Worm (Caenorhabditis elegans) whole organism, young adult: Measurements from ENCODE around the gene klp-13.

Source experiments
- Y56A3A.18 ChIP-seq: fragments of 200-800 bp; sonication (Bioruptor generic); IDR thresholded peaks from 2 replicates; pipeline ENCODE4 v1.3.6; 2022; ENCODE audit warnings: missing genetic modification reagents, missing genetic modification characterization, missing compliant biosample characterization
- attf-3 ChIP-seq: fragments of 200-800 bp; sonication (Bioruptor generic); conservative IDR thresholded peaks from 2 replicates; pipeline ENCODE4 v1.3.6; 2022; ENCODE audit warnings: missing genetic modification reagents, missing genetic modification characterization, missing compliant biosample characterization
- attf-5 ChIP-seq: fragments of 200-800 bp; sonication (Bioruptor generic); optimal IDR thresholded peaks from 2 replicates; lab custom pipeline; 2018; ENCODE audit warnings: mild to moderate bottlenecking, missing genetic modification characterization, missing compliant biosample characterization
- lin-26 ChIP-seq: fragments of 200-800 bp; sonication (Bioruptor generic); IDR thresholded peaks from 2 replicates; pipeline ENCODE4 v1.3.6; 2022; ENCODE audit warnings: missing genetic modification reagents, missing genetic modification characterization, missing compliant biosample characterization
- lin-40 ChIP-seq: sonication (generic microtip); optimal IDR thresholded peaks from 2 replicates; lab custom pipeline; 2016; ENCODE audit warnings: missing genetic modification characterization, mild to moderate bottlenecking, missing compliant biosample characterization, missing genotype, missing genetic modification reagents
- rec-8 ChIP-seq, 2 experiments: sonication (generic microtip); optimal IDR thresholded peaks; 2 replicates each; lab custom pipeline; 2016; ENCODE audit warnings: mild to moderate bottlenecking in 2 of 2, missing genetic modification characterization in 2 of 2, missing genetic modification reagents in 2 of 2, missing genotype in 2 of 2, missing biosample characterization in 1 of 2, missing compliant biosample characterization in 1 of 2, moderate library complexity in 1 of 2
- snpc-4 ChIP-seq, 5 experiments: fragments of 150-350 bp in 1 of 5; sonication (generic microtip) in 4 of 5; optimal IDR thresholded peaks; 2 replicates each; lab custom pipeline; 2014 to 2018; ENCODE audit warnings: missing genetic modification characterization in 5 of 5, missing biosample characterization in 3 of 5, antibody characterized with exemption in 2 of 5, mild to moderate bottlenecking in 2 of 5, missing compliant biosample characterization in 2 of 5, missing genotype in 2 of 5, moderate library complexity in 2 of 5, missing genetic modification reagents in 1 of 5
- tbp1 ChIP-seq: fragments of 200-800 bp; sonication (Bioruptor generic); optimal IDR thresholded peaks from 2 replicates; lab custom pipeline; 2018; ENCODE audit warnings: mild to moderate bottlenecking, missing genetic modification characterization, missing compliant biosample characterization
- tbx-9 ChIP-seq: sonication (generic microtip); optimal IDR thresholded peaks from 2 replicates; lab custom pipeline; 2016; ENCODE audit warnings: borderline replicate concordance, missing genetic modification characterization, inconsistent platforms, missing compliant biosample characterization

DNA sequence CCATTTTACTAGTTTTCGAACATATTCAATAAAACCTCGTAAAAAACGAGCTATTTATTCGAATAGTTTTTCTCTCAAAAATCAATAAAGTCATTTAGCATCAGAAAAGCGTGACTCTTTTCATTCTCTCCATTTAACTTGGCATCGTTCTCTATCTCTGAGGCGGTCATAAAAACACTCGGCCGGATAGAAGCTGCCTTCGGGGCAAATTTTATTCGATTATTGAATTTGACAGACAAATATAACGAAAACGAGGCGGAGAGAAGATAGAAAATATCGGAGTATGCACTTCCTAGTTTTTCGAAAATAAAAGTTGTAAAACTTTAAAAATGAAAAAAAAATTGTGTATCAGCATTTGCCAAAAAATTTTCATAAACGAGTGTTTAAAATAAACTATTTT is 9.6 kb upstream of the klp-13 start:
- TF ChIP-seq attf-5: no peak
- TF ChIP-seq snpc-4 (GFP tag; optimal IDR thresholded peaks at IDR 0.05; lab: Kevin White, UChicago): no peak
- no peak for TF ChIP-seq snpc-4 (tag; optimal IDR thresholded peaks at IDR 0.05; lab: Kevin White, UChicago)
- TF ChIP-seq lin-40 (tag; lab: Kevin White, UChicago): no peak
- no peak for TF ChIP-seq Y56A3A.18 (GFP tag; lab: Robert Waterston, UW)
- TF ChIP-seq lin-26 (GFP tag; lab: Robert Waterston, UW): no peak
- no peak for TF ChIP-seq tbx-9 (tag; lab: Kevin White, UChicago)
- TF ChIP-seq tbp1 (GFP tag; lab: Kevin White, UChicago): no peak
- no peak for TF ChIP-seq attf-3 (GFP tag; lab: Robert Waterston, UW)
- TF ChIP-seq rec-8 (tag; optimal IDR thresholded peaks at IDR 0.05; lab: Kevin White, UChicago): no peak
